Fruit fly (Drosophila melanogaster): Measurements from ENCODE around the gene Hpr1.

Gene Hpr1

dm6 chr3R:5833948-5834504 lies 12.8 kb upstream of the Hpr1 start:
- TF ChIP-seq EcR (GFP tag; optimal IDR thresholded peaks at IDR 0.05) (peak; percentile 12), rn (GFP tag; IDR thresholded peaks at IDR 0.05) (peak; percentile 88), CG10348 (GFP tag; IDR thresholded peaks at IDR 0.05) (peak; percentile 64; the same call in 1 of the 2 replicates), CG17806 (tag; optimal IDR thresholded peaks at IDR 0.05) (peak; percentile 76), CG34367 (tag; optimal IDR thresholded peaks at IDR 0.05) (peak; percentile 77), CG8301 (tag; optimal IDR thresholded peaks at IDR 0.05) (peak; percentile 95), CG9948 (tag; optimal IDR thresholded peaks at IDR 0.05) (no peak), CG8159 (tag; optimal IDR thresholded peaks at IDR 0.05) (peak; percentile 83), CG32121 (GFP tag; IDR thresholded peaks at IDR 0.05) (peak; percentile 92), Ets98B (GFP tag; IDR thresholded peaks at IDR 0.05) (peak; percentile 96), gl (tag; optimal IDR thresholded peaks at IDR 0.05) (peak; percentile 55), Pif1B (GFP tag; optimal IDR thresholded peaks at IDR 0.05) (peak; percentile 87), Snoo (tag; optimal IDR thresholded peaks at IDR 0.05) (peak; percentile 85), fd96Ca (GFP tag; IDR thresholded peaks at IDR 0.05) (peak; percentile 97), Pif1A (GFP tag; optimal IDR thresholded peaks at IDR 0.05) (peak; percentile 89), CG12605 (GFP tag; IDR thresholded peaks at IDR 0.05) (peak; percentile 90), CG15710 (tag; optimal IDR thresholded peaks at IDR 0.05) (peak; percentile 81), D1 (tag; optimal IDR thresholded peaks at IDR 0.05) (no peak), CG14655 (GFP tag; optimal IDR thresholded peaks at IDR 0.05) (peak; percentile 93), CG4496 (GFP tag; IDR thresholded peaks at IDR 0.05) (peak; percentile 96), CG13204 (GFP tag; optimal IDR thresholded peaks at IDR 0.05) (no peak)

- TF ChIP-seq CG34367 (tag; optimal IDR thresholded peaks at IDR 0.05) (no peak), Snoo (tag; optimal IDR thresholded peaks at IDR 0.05) (no peak), CG13204 (GFP tag; optimal IDR thresholded peaks at IDR 0.05) (no peak), Pif1B (GFP tag; optimal IDR thresholded peaks at IDR 0.05) (no peak), CG8159 (tag; optimal IDR thresholded peaks at IDR 0.05) (no peak), CG4496 (GFP tag; IDR thresholded peaks at IDR 0.05) (no peak), CG32121 (GFP tag; IDR thresholded peaks at IDR 0.05) (no peak), CG12605 (GFP tag; IDR thresholded peaks at IDR 0.05) (no peak), CG10348 (GFP tag; IDR thresholded peaks at IDR 0.05) (no peak), CG15710 (tag; optimal IDR thresholded peaks at IDR 0.05) (no peak), CG9948 (tag; optimal IDR thresholded peaks at IDR 0.05) (no peak)
These were observed 11.2 kb upstream of the Hpr1 start for dm6 chr3R:5832345-5832981.

dm6 chr3R:5831339-5831738 lies 10.1 kb upstream of the Hpr1 start, which contains the start of gene CG1208:
Gene CG1208, plus strand, starts transcription at chr3R:5831639.
- no peak for TF ChIP-seq CG8159 (tag; optimal IDR thresholded peaks at IDR 0.05)
- no peak for TF ChIP-seq Pif1B (GFP tag; optimal IDR thresholded peaks at IDR 0.05)
- no peak for TF ChIP-seq CG4496 (GFP tag; IDR thresholded peaks at IDR 0.05)
- no peak for TF ChIP-seq rn (GFP tag; IDR thresholded peaks at IDR 0.05)
- TF ChIP-seq Pif1A (GFP tag; optimal IDR thresholded peaks at IDR 0.05) = no peak
- no peak for TF ChIP-seq CG17806 (tag; optimal IDR thresholded peaks at IDR 0.05)
- TF ChIP-seq CG15710 (tag; optimal IDR thresholded peaks at IDR 0.05) = no peak
- TF ChIP-seq CG12605 (GFP tag; IDR thresholded peaks at IDR 0.05) = no peak
- no peak for TF ChIP-seq fd96Ca (GFP tag; IDR thresholded peaks at IDR 0.05)
- no peak for TF ChIP-seq CG10348 (GFP tag; IDR thresholded peaks at IDR 0.05)
- no peak for TF ChIP-seq CG14655 (GFP tag; optimal IDR thresholded peaks at IDR 0.05)
- no peak for TF ChIP-seq gl (tag; optimal IDR thresholded peaks at IDR 0.05)
- TF ChIP-seq EcR (GFP tag; optimal IDR thresholded peaks at IDR 0.05) = no peak

dm6 chr3R:5829762-5830161 lies 8.5 kb upstream of the Hpr1 start, which contains the start of gene glob3:
Gene glob3, plus strand, starts transcription at chr3R:5830062.
- no peak for TF ChIP-seq fd96Ca (GFP tag; IDR thresholded peaks at IDR 0.05)
- TF ChIP-seq CG15710 (tag; optimal IDR thresholded peaks at IDR 0.05) = no peak
- TF ChIP-seq CG17806 (tag; optimal IDR thresholded peaks at IDR 0.05) = no peak
- no peak for TF ChIP-seq Ets98B (GFP tag; IDR thresholded peaks at IDR 0.05)
- no peak for TF ChIP-seq Pif1A (GFP tag; optimal IDR thresholded peaks at IDR 0.05)
- no peak for TF ChIP-seq CG4496 (GFP tag; IDR thresholded peaks at IDR 0.05)
- no peak for TF ChIP-seq CG9948 (tag; optimal IDR thresholded peaks at IDR 0.05)
- TF ChIP-seq Snoo (tag; optimal IDR thresholded peaks at IDR 0.05) = no peak
- no peak for TF ChIP-seq CG12605 (GFP tag; IDR thresholded peaks at IDR 0.05)
- no peak for TF ChIP-seq Pif1B (GFP tag; optimal IDR thresholded peaks at IDR 0.05)
- no peak for TF ChIP-seq EcR (GFP tag; optimal IDR thresholded peaks at IDR 0.05)
- no peak for TF ChIP-seq CG14655 (GFP tag; optimal IDR thresholded peaks at IDR 0.05)
- no peak for TF ChIP-seq CG34367 (tag; optimal IDR thresholded peaks at IDR 0.05)

- TF ChIP-seq CG15710 (tag; optimal IDR thresholded peaks at IDR 0.05) = peak; percentile 60
- TF ChIP-seq D1 (tag; optimal IDR thresholded peaks at IDR 0.05) = no peak
- TF ChIP-seq Pif1B (GFP tag; optimal IDR thresholded peaks at IDR 0.05) = peak; percentile 55
- peak; percentile 22; the same call in 1 of the 2 replicates for TF ChIP-seq Ets98B (GFP tag; IDR thresholded peaks at IDR 0.05)
- no peak for TF ChIP-seq gl (tag; optimal IDR thresholded peaks at IDR 0.05)
- peak; percentile 48 for TF ChIP-seq Snoo (tag; optimal IDR thresholded peaks at IDR 0.05)
- no peak for TF ChIP-seq CG8301 (tag; optimal IDR thresholded peaks at IDR 0.05)
- TF ChIP-seq CG8159 (tag; optimal IDR thresholded peaks at IDR 0.05) = peak; percentile 66
- TF ChIP-seq CG9948 (tag; optimal IDR thresholded peaks at IDR 0.05) = peak; percentile 43
- TF ChIP-seq rn (GFP tag; IDR thresholded peaks at IDR 0.05) = no peak
- TF ChIP-seq CG10348 (GFP tag; IDR thresholded peaks at IDR 0.05) = no peak
- peak; percentile 25 for TF ChIP-seq CG34367 (tag; optimal IDR thresholded peaks at IDR 0.05)
- no peak; the same call in 1 of the 2 replicates for TF ChIP-seq CG32121 (GFP tag; IDR thresholded peaks at IDR 0.05)
- no peak for TF ChIP-seq fd96Ca (GFP tag; IDR thresholded peaks at IDR 0.05)
- TF ChIP-seq CG17806 (tag; optimal IDR thresholded peaks at IDR 0.05) = peak; percentile 55
- no peak for TF ChIP-seq CG14655 (GFP tag; optimal IDR thresholded peaks at IDR 0.05)
These were observed 3.2 kb upstream of the Hpr1 start, which contains the start of the genes Sec20 and dgrn for dm6 chr3R:5824456-5824855. Gene Sec20, minus strand, starts transcription at chr3R:5824532. Gene dgrn, plus strand, starts transcription at chr3R:5824615.

Measured in whole organism, pupa.